Worm (Caenorhabditis elegans) whole organism, L4/young adult: Measurements from ENCODE around the gene ins-23.

Experiments used
- W03F9.2 ChIP-seq: fragments of 150-350 bp; optimal IDR thresholded peaks from 2 replicates; lab custom pipeline; 2014; ENCODE audit warnings: missing biosample characterization, missing genetic modification characterization
- dao-5 ChIP-seq: sonication (generic microtip); optimal IDR thresholded peaks from 2 replicates; lab custom pipeline; 2016; ENCODE audit warnings: missing genotype, missing genetic modification characterization, moderate library complexity, missing compliant biosample characterization
- him-1 ChIP-seq: sonication (generic microtip); optimal IDR thresholded peaks from 2 replicates; lab custom pipeline; 2016; ENCODE audit warnings: missing genotype, missing genetic modification reagents, missing genetic modification characterization, missing compliant biosample characterization

DNA sequence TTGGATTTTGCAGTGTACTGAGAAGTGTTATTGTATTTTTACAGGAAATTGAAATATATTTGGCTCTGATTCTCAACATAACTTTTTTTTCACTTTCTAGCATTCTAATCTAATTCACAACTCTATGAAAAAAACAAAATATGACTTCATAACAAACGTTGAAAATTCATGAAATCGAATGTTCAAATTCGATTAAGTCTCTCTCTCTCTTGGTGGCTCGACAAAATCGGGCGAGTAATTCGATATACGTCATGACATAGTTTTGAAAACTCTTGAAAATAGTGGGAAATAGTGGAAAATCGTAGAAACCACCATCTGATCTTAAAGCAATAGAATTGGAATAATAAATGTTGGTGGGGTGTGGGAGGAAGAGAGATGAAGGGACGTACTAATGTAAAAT is 10.0 kb upstream of the ins-23 start:
- TF ChIP-seq him-1 (tag; lab: Kevin White, UChicago) = no peak
- TF ChIP-seq dao-5 = no peak
- no peak for TF ChIP-seq W03F9.2 (tag; lab: Kevin White, UChicago)
